Fruit fly (Drosophila melanogaster) whole organism, embryonic: ENCODE results near the gene Neu2.

Experiments
- Antp ChIP-seq: fragments of 200-800 bp; sonication (Bioruptor generic); optimal IDR thresholded peaks from 3 replicates; lab custom pipeline; 2016; ENCODE audit warnings: missing biosample characterization, missing genetic modification characterization
- CG11696 ChIP-seq: fragments of 200-800 bp; sonication (Bioruptor generic); IDR thresholded peaks from 2 replicates; pipeline ENCODE4 v1.3.6; 2022; ENCODE audit warnings: missing biosample characterization, missing genetic modification characterization
- CG12391 ChIP-seq: fragments of 200-800 bp; sonication (Bioruptor generic); optimal IDR thresholded peaks from 3 replicates; lab custom pipeline; 2018; ENCODE audit warnings: missing biosample characterization, mild to moderate bottlenecking, missing genetic modification characterization, moderate library complexity
- CG13123 ChIP-seq: fragments of 200-800 bp; sonication (Bioruptor generic); optimal IDR thresholded peaks from 2 replicates; lab custom pipeline; 2016; ENCODE audit warnings: missing biosample characterization, missing genetic modification characterization
- CG13775 ChIP-seq: fragments of 200-800 bp; sonication (Bioruptor generic); optimal IDR thresholded peaks from 3 replicates; lab custom pipeline; 2017; ENCODE audit warnings: missing biosample characterization, mild to moderate bottlenecking, missing genetic modification characterization
- CG14860 ChIP-seq: fragments of 200-800 bp; sonication (Bioruptor generic); IDR thresholded peaks from 3 replicates; pipeline ENCODE4 v1.3.6; 2022; ENCODE audit warnings: missing biosample characterization, missing genetic modification characterization; ENCODE audit not compliant: partially characterized antibody
- CG1529 ChIP-seq: fragments of 200-800 bp; sonication (Bioruptor generic); optimal IDR thresholded peaks from 3 replicates; lab custom pipeline; 2018; ENCODE audit warnings: missing biosample characterization, missing genetic modification characterization
- CG15601 ChIP-seq: fragments of 200-800 bp; sonication (Bioruptor generic); optimal IDR thresholded peaks from 3 replicates; lab custom pipeline; 2019; ENCODE audit warnings: missing biosample characterization, mild to moderate bottlenecking, missing genetic modification characterization, moderate library complexity
- CG16813 ChIP-seq: fragments of 200-800 bp; sonication (Bioruptor generic); IDR thresholded peaks from 3 replicates; pipeline ENCODE4 v1.3.6; 2022; ENCODE audit warnings: missing biosample characterization, missing genetic modification characterization; ENCODE audit not compliant: partially characterized antibody
- CG16815 ChIP-seq: fragments of 200-800 bp; sonication (Bioruptor generic); optimal IDR thresholded peaks from 3 replicates; lab custom pipeline; 2017; ENCODE audit warnings: missing biosample characterization, mild to moderate bottlenecking, missing genetic modification characterization
- CG17361 ChIP-seq: fragments of 200-800 bp; sonication (Bioruptor generic); IDR thresholded peaks from 3 replicates; pipeline ENCODE4 v1.3.6; 2022; ENCODE audit warnings: missing biosample characterization, missing genetic modification characterization
- CG18262 ChIP-seq: fragments of 200-800 bp; optimal IDR thresholded peaks from 3 replicates; lab custom pipeline; 2019; ENCODE audit warnings: missing biosample characterization, mild to moderate bottlenecking, missing genetic modification characterization, moderate library complexity
- CG32772 ChIP-seq: fragments of 200-800 bp; sonication (Bioruptor generic); IDR thresholded peaks from 2 replicates; pipeline ENCODE4 v1.3.6; 2022; ENCODE audit warnings: missing biosample characterization, missing genetic modification characterization
- CG34224 ChIP-seq: fragments of 200-800 bp; sonication (Bioruptor generic); IDR thresholded peaks from 3 replicates; pipeline ENCODE4 v1.3.6; 2022; ENCODE audit warnings: missing biosample characterization, missing genetic modification characterization; ENCODE audit not compliant: partially characterized antibody
- CG4707 ChIP-seq: fragments of 200-800 bp; sonication (Bioruptor generic); optimal IDR thresholded peaks from 2 replicates; lab custom pipeline; 2018; ENCODE audit warnings: missing biosample characterization, mild to moderate bottlenecking, missing genetic modification characterization, moderate library complexity
- CG5245 ChIP-seq: fragments of 200-800 bp; sonication (Bioruptor generic); optimal IDR thresholded peaks from 3 replicates; lab custom pipeline; 2016; ENCODE audit warnings: missing biosample characterization, missing genetic modification characterization
- CG6654 ChIP-seq: fragments of 200-800 bp; sonication (Bioruptor generic); optimal IDR thresholded peaks from 2 replicates; lab custom pipeline; 2017; ENCODE audit warnings: missing biosample characterization, mild to moderate bottlenecking, missing genetic modification characterization
- CG6854 ChIP-seq: fragments of 200-800 bp; sonication (Bioruptor generic); optimal IDR thresholded peaks from 3 replicates; lab custom pipeline; 2017; ENCODE audit warnings: missing biosample characterization, mild to moderate bottlenecking, missing genetic modification characterization
- CG8478 ChIP-seq: fragments of >200 bp; optimal IDR thresholded peaks from 2 replicates; lab custom pipeline; 2018
- CG8765 ChIP-seq: fragments of 200-800 bp; sonication (Bioruptor generic); IDR thresholded peaks from 2 replicates; pipeline ENCODE4 v1.3.6; 2022; ENCODE audit warnings: missing biosample characterization, missing genetic modification characterization
- CG9727 ChIP-seq: fragments of 200-800 bp; sonication (Bioruptor generic); optimal IDR thresholded peaks from 3 replicates; lab custom pipeline; 2017; ENCODE audit warnings: missing biosample characterization, mild to moderate bottlenecking, missing genetic modification characterization
- CTCF ChIP-seq: fragments of 200-800 bp; sonication (Bioruptor generic); optimal IDR thresholded peaks from 2 replicates; lab custom pipeline; 2017; ENCODE audit warnings: missing biosample characterization, mild to moderate bottlenecking, missing genetic modification characterization, moderate library complexity
- D19B ChIP-seq: fragments of 200-800 bp; sonication (Bioruptor generic); optimal IDR thresholded peaks from 2 replicates; lab custom pipeline; 2017; ENCODE audit warnings: missing biosample characterization, mild to moderate bottlenecking, missing genetic modification characterization
- Elba2 ChIP-seq: fragments of 200-800 bp; sonication (Bioruptor generic); optimal IDR thresholded peaks from 3 replicates; lab custom pipeline; 2016; ENCODE audit warnings: missing biosample characterization, missing genetic modification characterization
- HLH54F ChIP-seq: fragments of 200-800 bp; sonication (Bioruptor generic); optimal IDR thresholded peaks from 3 replicates; lab custom pipeline; 2016; ENCODE audit warnings: missing biosample characterization, missing genetic modification characterization
- Hmx ChIP-seq: fragments of 200-800 bp; sonication (Bioruptor generic); optimal IDR thresholded peaks from 2 replicates; lab custom pipeline; 2016; ENCODE audit warnings: missing biosample characterization, missing genetic modification characterization
- Hr3 ChIP-seq: fragments of 200-800 bp; sonication (Bioruptor generic); optimal IDR thresholded peaks from 3 replicates; lab custom pipeline; 2016; ENCODE audit warnings: missing biosample characterization, missing genetic modification characterization
- MBD-R2 ChIP-seq: fragments of 200-800 bp; sonication (Bioruptor generic); IDR thresholded peaks from 2 replicates; pipeline ENCODE4 v1.3.6; 2022; ENCODE audit warnings: missing biosample characterization, missing genetic modification characterization
- Max ChIP-seq: fragments of 200-800 bp; sonication (Bioruptor generic); optimal IDR thresholded peaks from 2 replicates; lab custom pipeline; 2016; ENCODE audit warnings: missing biosample characterization, mild to moderate bottlenecking, missing genetic modification characterization
- NC2β ChIP-seq: fragments of 200-800 bp; sonication (Bioruptor generic); optimal IDR thresholded peaks from 2 replicates; lab custom pipeline; 2016; ENCODE audit warnings: missing biosample characterization, missing genetic modification characterization
- Tbp ChIP-seq: fragments of >200 bp; optimal IDR thresholded peaks from 2 replicates; lab custom pipeline; 2018; ENCODE audit warnings: missing biosample characterization, missing genetic modification characterization
- Xrp1 ChIP-seq: fragments of 200-800 bp; sonication (Bioruptor generic); IDR thresholded peaks from 2 replicates; pipeline ENCODE4 v1.3.6; 2022; ENCODE audit warnings: missing biosample characterization, missing genetic modification characterization
- bbx ChIP-seq: fragments of 200-800 bp; sonication (Bioruptor generic); IDR thresholded peaks from 2 replicates; pipeline ENCODE4 v1.3.6; 2022; ENCODE audit warnings: missing biosample characterization, missing genetic modification characterization; ENCODE audit not compliant: partially characterized antibody
- chif ChIP-seq, 2 experiments: fragments of 200-800 bp; sonication (Bioruptor generic); optimal IDR thresholded peaks; 3 replicates each; lab custom pipeline; 2016; ENCODE audit warnings: missing biosample characterization in 2 of 2, missing genetic modification characterization in 2 of 2
- da ChIP-seq: fragments of 200-800 bp; sonication (Bioruptor generic); optimal IDR thresholded peaks from 2 replicates; lab custom pipeline; 2016; ENCODE audit warnings: missing biosample characterization, missing genetic modification characterization
- dmrt11E ChIP-seq: fragments of 200-800 bp; sonication (Bioruptor generic); optimal IDR thresholded peaks from 3 replicates; lab custom pipeline; 2018; ENCODE audit warnings: missing biosample characterization, mild to moderate bottlenecking, missing genetic modification characterization, moderate library complexity
- exex ChIP-seq: fragments of 200-800 bp; sonication (Bioruptor generic); optimal IDR thresholded peaks from 4 replicates; lab custom pipeline; 2018; ENCODE audit warnings: missing biosample characterization, mild to moderate bottlenecking, missing genetic modification characterization, moderate library complexity
- fd96Cb ChIP-seq: fragments of 200-800 bp; sonication (Bioruptor generic); optimal IDR thresholded peaks from 2 replicates; lab custom pipeline; 2018; ENCODE audit warnings: missing biosample characterization, mild to moderate bottlenecking, missing genetic modification characterization, moderate library complexity
- gcm ChIP-seq: fragments of 200-800 bp; sonication (Bioruptor generic); optimal IDR thresholded peaks from 2 replicates; lab custom pipeline; 2019; ENCODE audit warnings: missing biosample characterization, mild to moderate bottlenecking, missing genetic modification characterization, moderate library complexity
- grn ChIP-seq: fragments of 200-800 bp; sonication (Bioruptor generic); optimal IDR thresholded peaks from 3 replicates; lab custom pipeline; 2017; ENCODE audit warnings: missing biosample characterization, missing genetic modification characterization
- ham ChIP-seq: fragments of 200-800 bp; sonication (Bioruptor generic); IDR thresholded peaks from 2 replicates; pipeline ENCODE4 v1.3.6; 2022; ENCODE audit warnings: missing biosample characterization, missing genetic modification characterization
- hth ChIP-seq: fragments of >200 bp; optimal IDR thresholded peaks from 2 replicates; lab custom pipeline; 2017; ENCODE audit warnings: inconsistent platforms
- lov ChIP-seq, 2 experiments: fragments of 200-800 bp in 1 of 2; fragments of >200 bp in 1 of 2; sonication (Bioruptor generic) in 1 of 2; IDR thresholded peaks in 1 of 2; optimal IDR thresholded peaks in 1 of 2; 2 replicates in 1 of 2; 3 replicates in 1 of 2; pipeline versions ENCODE4 v1.3.6 to Lab custom; 2017 to 2022; ENCODE audit warnings: missing biosample characterization in 1 of 2, missing genetic modification characterization in 1 of 2
- maf-S ChIP-seq: fragments of 200-800 bp; sonication (Bioruptor generic); optimal IDR thresholded peaks from 2 replicates; lab custom pipeline; 2016; ENCODE audit warnings: missing biosample characterization, missing genetic modification characterization
- mam ChIP-seq: fragments of 200-800 bp; sonication (Bioruptor generic); optimal IDR thresholded peaks from 3 replicates; lab custom pipeline; 2016; ENCODE audit warnings: missing biosample characterization, missing genetic modification characterization
- odd ChIP-seq: fragments of 200-800 bp; sonication (Bioruptor generic); optimal IDR thresholded peaks from 2 replicates; lab custom pipeline; 2017; ENCODE audit warnings: missing biosample characterization, mild to moderate bottlenecking, missing genetic modification characterization
- repo ChIP-seq: fragments of 200-800 bp; sonication (Bioruptor generic); optimal IDR thresholded peaks from 2 replicates; lab custom pipeline; 2016; ENCODE audit warnings: missing biosample characterization, missing genetic modification characterization
- ro ChIP-seq: fragments of 200-800 bp; sonication (Bioruptor generic); IDR thresholded peaks from 2 replicates; pipeline ENCODE4 v1.3.6; 2022; ENCODE audit warnings: missing biosample characterization, missing genetic modification characterization
- run ChIP-seq: fragments of 200-800 bp; sonication (Bioruptor generic); optimal IDR thresholded peaks from 3 replicates; lab custom pipeline; 2018; ENCODE audit warnings: missing biosample characterization, mild to moderate bottlenecking, missing genetic modification characterization
- sisA ChIP-seq: fragments of 200-800 bp; sonication (Bioruptor generic); IDR thresholded peaks from 2 replicates; pipeline ENCODE4 v1.3.6; 2022; ENCODE audit warnings: missing biosample characterization, missing genetic modification characterization
- stwl ChIP-seq: fragments of 200-800 bp; sonication (Bioruptor generic); optimal IDR thresholded peaks from 3 replicates; lab custom pipeline; 2018; ENCODE audit warnings: missing biosample characterization, mild to moderate bottlenecking, missing genetic modification characterization, moderate library complexity
- tll ChIP-seq, 2 experiments: fragments of 200-800 bp in 1 of 2; fragments of >200 bp in 1 of 2; sonication (Bioruptor generic) in 1 of 2; optimal IDR thresholded peaks; 2 replicates each; lab custom pipeline; 2017 to 2019; ENCODE audit warnings: missing biosample characterization in 2 of 2, missing genetic modification characterization in 2 of 2, mild to moderate bottlenecking in 1 of 2, moderate library complexity in 1 of 2

Gene Neu2

dm6 chr3L:21479636-21480035 lies 10.8 kb downstream of the Neu2 start (continued):
- TF ChIP-seq CG5245 (GFP tag; lab: Kevin White, UChicago) (no peak), stwl (no peak), CG13775 (GFP tag; lab: Kevin White, UChicago) (peak; percentile 13), maf-S (GFP tag; lab: Kevin White, UChicago) (no peak), CG12391 (tag; lab: Kevin White, UChicago) (peak; percentile 27), CG8478 (lab: Kevin White, UChicago) (peak; percentile 91), ham (GFP tag; lab: Robert Waterston, UW) (no peak), Max (no peak), CG18262 (tag; lab: Kevin White, UChicago) (peak; percentile 19), D19B (GFP tag; lab: Kevin White, UChicago) (no peak), CG13123 (GFP tag; lab: Kevin White, UChicago) (no peak), grn (peak; percentile 13), MBD-R2 (GFP tag; lab: Robert Waterston, UW) (no peak), CTCF (GFP tag; lab: Kevin White, UChicago) (no peak), exex (tag; lab: Kevin White, UChicago) (no peak), CG6654 (GFP tag; lab: Kevin White, UChicago) (no peak), CG34224 (GFP tag; lab: Robert Waterston, UW) (0 out of 3 replicates have a peak, but pooled peaks have one; percentile 28), CG14860 (GFP tag; lab: Robert Waterston, UW) (no peak), Elba2 (GFP tag; lab: Kevin White, UChicago) (no peak), sisA (GFP tag; lab: Robert Waterston, UW) (no peak), chif (GFP tag; optimal IDR thresholded peaks at IDR 0.05; lab: Kevin White, UChicago) (no peak), Antp (GFP tag; lab: Kevin White, UChicago) (no peak), tll (GFP tag; optimal IDR thresholded peaks at IDR 0.05; lab: Kevin White, UChicago) (peak in 1 of 2 experiments; percentile 43), CG17361 (GFP tag; lab: Robert Waterston, UW) (no peak), CG6854 (GFP tag; lab: Kevin White, UChicago) (no peak), Xrp1 (GFP tag; lab: Robert Waterston, UW) (0 out of 2 replicates have a peak, but pooled peaks have one; percentile 36), NC2β (GFP tag; lab: Kevin White, UChicago) (peak; percentile 45), ro (GFP tag; lab: Robert Waterston, UW) (no peak), Hmx (GFP tag; lab: Kevin White, UChicago) (no peak), dmrt11E (tag; lab: Kevin White, UChicago) (no peak), Hr3 (no peak), hth (lab: Kevin White, UChicago) (no peak), run (tag; lab: Kevin White, UChicago) (no peak), CG8765 (no peak), CG16815 (GFP tag; lab: Kevin White, UChicago) (no peak), lov (optimal IDR thresholded peaks at IDR 0.05; lab: Kevin White, UChicago) (no peak), lov (GFP tag; IDR thresholded peaks at IDR 0.05; lab: Robert Waterston, UW) (peak; percentile 79; the same call in 1 of the 3 replicates), fd96Cb (tag; lab: Kevin White, UChicago) (no peak), mam (no peak), HLH54F (no peak), CG1529 (GFP tag; lab: Kevin White, UChicago) (peak; percentile 50), Tbp (no peak), bbx (peak; percentile 23; the same call in 1 of the 2 replicates), da (GFP tag; lab: Kevin White, UChicago) (no peak), CG32772 (GFP tag; lab: Robert Waterston, UW) (peak; percentile 36; the same call in 1 of the 2 replicates), CG11696 (no peak), gcm (GFP tag; lab: Kevin White, UChicago) (peak; percentile 79), CG9727 (peak; percentile 33), CG4707 (GFP tag; lab: Kevin White, UChicago) (peak; percentile 68), CG15601 (tag; lab: Kevin White, UChicago) (no peak), CG16813 (no peak), odd (peak; percentile 55), repo (GFP tag; lab: Kevin White, UChicago) (no peak)
